Worm (Caenorhabditis elegans): Measurements from ENCODE around the gene ZK377.15.
A peak's percentile ranks its signal among the peaks of the same experiment; 100 is the strongest.

ZK377.15 gene

DNA sequence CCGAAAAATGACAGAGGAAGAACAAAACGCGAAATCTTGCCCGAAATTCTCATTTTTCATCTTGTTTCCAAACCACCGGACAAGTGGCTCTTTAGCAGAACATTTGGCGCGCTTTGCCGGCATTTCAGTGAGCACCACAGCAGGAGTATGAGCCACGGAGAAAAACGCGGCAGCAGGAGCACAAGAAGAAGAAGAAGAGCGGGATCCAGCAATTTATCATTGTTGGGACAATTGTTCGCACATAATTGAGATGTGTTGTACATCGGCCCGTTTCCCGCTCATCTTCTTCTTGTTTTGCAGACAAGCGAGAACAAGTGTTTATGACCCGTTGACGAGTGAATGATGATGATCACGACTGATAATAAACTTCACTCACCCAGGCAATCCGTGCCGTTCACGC is 10.1 kb downstream of the ZK377.15 start:
- TF ChIP-seq lin-1 (GFP tag; IDR thresholded peaks at IDR 0.05) = no peak
- TF ChIP-seq ceh-20 (GFP tag; IDR thresholded peaks at IDR 0.05) = peak; percentile 83; the same call in 1 of the 2 replicates
- peak in 1 of 2 experiments; percentile 66 for TF ChIP-seq daf-16 (GFP tag; optimal IDR thresholded peaks at IDR 0.05)
- TF ChIP-seq daf-16 (tag; optimal IDR thresholded peaks at IDR 0.05) = no peak
- TF ChIP-seq hlh-11 (tag; optimal IDR thresholded peaks at IDR 0.05) = peak; percentile 38
- TF ChIP-seq T26A8.4 (GFP tag; IDR thresholded peaks at IDR 0.05) = no peak
- no peak for TF ChIP-seq cey-2 (tag; optimal IDR thresholded peaks at IDR 0.05; ENCODE audit: borderline replicate concordance, insufficient read depth)
- TF ChIP-seq arid-1 (GFP tag; conservative IDR thresholded peaks at IDR 0.05) = no peak
- TF ChIP-seq ama-1 (optimal IDR thresholded peaks at IDR 0.05) = no peak
- TF ChIP-seq ztf-11 (tag; optimal IDR thresholded peaks at IDR 0.05) = no peak
- no peak for TF ChIP-seq zip-11 (GFP tag; IDR thresholded peaks at IDR 0.05)
- no peak for TF ChIP-seq ceh-44 (GFP tag; IDR thresholded peaks at IDR 0.05)
- TF ChIP-seq nhr-111 (GFP tag; optimal IDR thresholded peaks at IDR 0.05) = no peak
- TF ChIP-seq hmg-1.1 (GFP tag; IDR thresholded peaks at IDR 0.05) = 0 out of 2 replicates have a peak, but pooled peaks have one; percentile 20
- peak; percentile 61 for TF ChIP-seq nhr-11 (tag; optimal IDR thresholded peaks at IDR 0.05)
- TF ChIP-seq lin-39 (tag; optimal IDR thresholded peaks at IDR 0.05) = peak; percentile 77

DNA sequence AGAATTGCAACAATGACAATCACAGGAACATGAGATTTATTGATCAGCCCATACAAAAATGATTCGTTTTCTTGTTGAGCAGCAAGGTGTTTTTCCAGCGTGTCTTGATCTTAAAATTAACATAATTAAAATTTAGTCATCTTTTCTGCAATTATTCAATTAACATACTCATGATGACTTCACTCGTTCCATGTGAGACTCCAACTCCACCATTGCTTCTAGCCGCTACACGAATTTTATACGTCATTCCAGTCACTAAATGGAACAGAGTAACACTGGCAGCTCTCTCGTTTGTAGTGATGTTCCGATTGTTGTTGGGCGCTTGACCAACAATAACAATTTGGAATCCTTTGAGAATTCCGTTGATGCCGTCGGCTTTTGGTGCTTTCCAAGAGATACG is 11.8 kb downstream of the ZK377.15 start:
- TF ChIP-seq aha-1 (tag) (no peak), F26F4.8 (GFP tag; conservative IDR thresholded peaks at IDR 0.05) (no peak), lin-29 (GFP tag; IDR thresholded peaks at IDR 0.05) (no peak), unc-62 (GFP tag; optimal IDR thresholded peaks at IDR 0.05 in 1 of 2) (peak in 1 of 2 experiments; percentile 90), unc-62 (tag; optimal IDR thresholded peaks at IDR 0.05) (no peak), lin-13 (GFP tag; optimal IDR thresholded peaks at IDR 0.05) (no peak), hlh-11 (tag; optimal IDR thresholded peaks at IDR 0.05) (no peak)

DNA sequence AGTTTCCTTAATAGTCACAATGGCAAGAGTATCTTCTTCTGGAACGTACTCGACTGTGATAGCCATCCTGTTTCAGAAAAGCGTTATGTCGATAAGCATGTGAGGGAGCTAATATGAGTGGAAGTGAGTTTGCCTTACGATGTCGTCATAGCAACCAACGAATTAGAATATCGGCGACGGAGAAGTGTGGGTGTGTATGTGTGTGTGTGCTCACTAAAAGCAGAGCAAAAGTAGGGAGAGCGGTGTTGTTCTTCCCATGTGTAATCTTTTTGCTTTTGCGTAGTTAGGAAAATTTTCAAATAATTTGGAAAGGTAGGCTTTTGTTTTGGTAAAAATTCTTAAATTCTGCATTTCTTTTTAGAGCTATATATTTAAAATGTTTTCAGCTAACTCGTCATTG is 14.6 kb downstream of the ZK377.15 start, which contains the start of gene ZK813.5:
Gene ZK813.5, minus strand, starts transcription at position 101 of the 400 bp plus-strand sequence.
- TF ChIP-seq nhr-111 (GFP tag; optimal IDR thresholded peaks at IDR 0.05) = no peak
- peak in 1 of 2 experiments; percentile 15 for TF ChIP-seq unc-62 (GFP tag; optimal IDR thresholded peaks at IDR 0.05 in 1 of 2)
- TF ChIP-seq unc-62 (tag; optimal IDR thresholded peaks at IDR 0.05) = no peak
- TF ChIP-seq zip-2 (tag; optimal IDR thresholded peaks at IDR 0.05) = no peak
- no peak for TF ChIP-seq skn-1 (tag; optimal IDR thresholded peaks at IDR 0.05)

DNA sequence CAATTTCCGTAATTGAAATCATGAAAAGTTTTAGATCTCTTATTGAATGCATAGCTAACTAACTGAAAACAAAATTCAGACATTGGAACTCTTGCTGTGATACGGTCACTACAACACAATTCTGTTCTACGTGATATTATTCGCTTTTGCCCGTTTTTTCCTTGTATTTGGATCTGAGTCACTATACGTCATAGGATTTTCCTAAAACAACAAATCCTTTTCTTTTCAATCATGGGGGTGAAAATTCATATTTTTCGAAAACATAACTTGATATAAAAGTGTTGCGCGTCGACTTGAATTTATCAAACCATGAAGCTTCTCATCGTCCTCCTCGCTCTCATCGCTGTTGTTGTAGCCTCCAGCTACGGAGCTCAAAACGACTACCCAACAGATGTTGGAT is 19.7 kb downstream of the ZK377.15 start, which contains the start of gene ZK813.1:
Gene ZK813.1, plus strand, starts transcription at position 301 of the 400 bp plus-strand sequence.
- TF ChIP-seq dmd-6 (GFP tag; IDR thresholded peaks at IDR 0.05) (no peak), gei-8 (GFP tag; optimal IDR thresholded peaks at IDR 0.05) (no peak)

DNA sequence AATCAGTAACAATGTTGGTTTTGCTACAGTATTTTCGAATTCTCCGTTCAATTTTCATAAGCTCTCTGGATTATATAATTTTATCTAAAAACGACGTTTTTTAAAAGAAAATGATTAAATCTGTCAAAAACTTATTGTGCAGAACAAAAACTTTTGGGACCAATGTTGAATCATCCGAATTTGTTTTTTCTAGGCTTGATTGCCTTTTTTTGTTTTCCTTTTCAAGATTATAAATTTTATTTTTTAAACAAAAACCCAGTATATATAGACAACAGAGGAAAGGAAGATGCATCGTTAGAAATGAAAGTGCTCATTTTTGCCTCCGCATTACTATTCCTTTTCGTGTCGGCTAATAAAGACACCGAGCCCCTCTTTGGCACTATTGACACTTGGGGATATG is 21.2 kb downstream of the ZK377.15 start, which contains the start of gene ZK813.7:
Gene ZK813.7, plus strand, starts transcription at position 301 of the 400 bp plus-strand sequence.
- no peak for TF ChIP-seq fkh-10 (GFP tag; optimal IDR thresholded peaks at IDR 0.05)
- TF ChIP-seq nhr-28 (tag; optimal IDR thresholded peaks at IDR 0.05) = no peak
- TF ChIP-seq nhr-42 (GFP tag; IDR thresholded peaks at IDR 0.05) = no peak
- no peak for TF ChIP-seq nhr-48 (tag; optimal IDR thresholded peaks at IDR 0.05)
- no peak for TF ChIP-seq aly-2 (tag; optimal IDR thresholded peaks at IDR 0.05)
- TF ChIP-seq mxl-2 (GFP tag; conservative IDR thresholded peaks at IDR 0.05) = no peak
- TF ChIP-seq jun-1 (tag; optimal IDR thresholded peaks at IDR 0.05) = no peak
- TF ChIP-seq pqm-1 (tag; optimal IDR thresholded peaks at IDR 0.05) = no peak
- no peak for TF ChIP-seq nhr-41 (GFP tag; IDR thresholded peaks at IDR 0.05)
- TF ChIP-seq zfp-2 (tag; optimal IDR thresholded peaks at IDR 0.05) = no peak
- no peak for TF ChIP-seq ceh-28 (tag; optimal IDR thresholded peaks at IDR 0.05)
- TF ChIP-seq nhr-10 (tag; optimal IDR thresholded peaks at IDR 0.05) = no peak
- no peak for TF ChIP-seq sdz-12 (GFP tag; optimal IDR thresholded peaks at IDR 0.05)
- no peak for TF ChIP-seq ztf-11 (tag; optimal IDR thresholded peaks at IDR 0.05)
- no peak for TF ChIP-seq snpc-1.2 (GFP tag; IDR thresholded peaks at IDR 0.05)

All from whole organism, L4 larva.